Worm (Caenorhabditis elegans) whole organism, young adult: ENCODE data around the gene dgk-2.

Source experiments
- F10E7.11 ChIP-seq: sonication (generic microtip); optimal IDR thresholded peaks from 2 replicates; lab custom pipeline; 2017; ENCODE audit warnings: mild to moderate bottlenecking, missing genetic modification characterization, moderate library complexity, missing compliant biosample characterization
- F33H1.4 ChIP-seq: fragments of 200-800 bp; sonication (Bioruptor generic); IDR thresholded peaks from 2 replicates; pipeline ENCODE4 v1.3.6; 2022; ENCODE audit warnings: missing genetic modification reagents, missing genetic modification characterization, missing compliant biosample characterization
- F37B4.10 ChIP-seq: fragments of 200-800 bp; sonication (Bioruptor generic); IDR thresholded peaks from 2 replicates; pipeline ENCODE4 v1.3.6; 2022; ENCODE audit warnings: missing genetic modification characterization, missing compliant biosample characterization
- F39B2.1 ChIP-seq: fragments of 200-800 bp; sonication (Bioruptor generic); IDR thresholded peaks from 2 replicates; pipeline ENCODE4 v1.3.6; 2022; ENCODE audit warnings: missing genetic modification reagents, missing genetic modification characterization, missing compliant biosample characterization
- K12H6.12 ChIP-seq: fragments of 200-800 bp; sonication (Bioruptor generic); optimal IDR thresholded peaks from 2 replicates; lab custom pipeline; 2018; ENCODE audit warnings: mild to moderate bottlenecking, missing genetic modification characterization, missing compliant biosample characterization
- T26A5.8 ChIP-seq: sonication (generic microtip); optimal IDR thresholded peaks from 2 replicates; lab custom pipeline; 2016; ENCODE audit warnings: missing genetic modification characterization, missing compliant biosample characterization
- Y53G8AR.9 ChIP-seq: fragments of 200-800 bp; sonication (Bioruptor generic); conservative IDR thresholded peaks from 2 replicates; pipeline ENCODE4 v1.3.6; 2022; ENCODE audit warnings: missing genetic modification reagents, missing genetic modification characterization, missing compliant biosample characterization
- akir-1 ChIP-seq: fragments of 200-800 bp; sonication (Bioruptor generic); optimal IDR thresholded peaks from 2 replicates; lab custom pipeline; 2018; ENCODE audit warnings: mild to moderate bottlenecking, missing genetic modification characterization, moderate library complexity, missing compliant biosample characterization
- ama-1 ChIP-seq, 3 experiments: fragments of 150-350 bp in 1 of 3; sonication (generic microtip) in 2 of 3; optimal IDR thresholded peaks; 2 replicates each; lab custom pipeline; 2014 to 2018; ENCODE audit warnings: missing biosample characterization in 2 of 3, missing genetic modification characterization in 2 of 3, missing genetic modification reagents in 2 of 3
- attf-3 ChIP-seq: fragments of 200-800 bp; sonication (Bioruptor generic); conservative IDR thresholded peaks from 2 replicates; pipeline ENCODE4 v1.3.6; 2022; ENCODE audit warnings: missing genetic modification reagents, missing genetic modification characterization, missing compliant biosample characterization
- attf-5 ChIP-seq: fragments of 200-800 bp; sonication (Bioruptor generic); optimal IDR thresholded peaks from 2 replicates; lab custom pipeline; 2018; ENCODE audit warnings: mild to moderate bottlenecking, missing genetic modification characterization, missing compliant biosample characterization
- attf-6 ChIP-seq: fragments of 200-800 bp; sonication (Bioruptor generic); IDR thresholded peaks from 2 replicates; pipeline ENCODE4 v1.3.6; 2022; ENCODE audit warnings: missing genetic modification reagents, missing genetic modification characterization, missing compliant biosample characterization
- bed-2 ChIP-seq: fragments of 200-800 bp; sonication (Bioruptor generic); IDR thresholded peaks from 2 replicates; pipeline ENCODE4 v1.3.6; 2022; ENCODE audit warnings: missing genetic modification reagents, missing genetic modification characterization, missing compliant biosample characterization
- ccch-3 ChIP-seq: fragments of 200-800 bp; sonication (Bioruptor generic); optimal IDR thresholded peaks from 2 replicates; lab custom pipeline; 2018; ENCODE audit warnings: mild to moderate bottlenecking, missing genetic modification characterization, missing compliant biosample characterization
- cebp-2 ChIP-seq: fragments of 200-800 bp; sonication (Bioruptor generic); IDR thresholded peaks from 2 replicates; pipeline ENCODE4 v1.3.6; 2022; ENCODE audit warnings: missing genetic modification characterization, missing compliant biosample characterization
- ceh-40 ChIP-seq: fragments of 200-800 bp; sonication (Bioruptor generic); IDR thresholded peaks from 2 replicates; pipeline ENCODE4 v1.3.6; 2022; ENCODE audit warnings: missing genetic modification characterization, missing compliant biosample characterization
- dox-1 ChIP-seq: fragments of 200-800 bp; sonication (Bioruptor generic); IDR thresholded peaks from 2 replicates; pipeline ENCODE4 v1.3.6; 2022; ENCODE audit warnings: missing genetic modification reagents, missing genetic modification characterization, missing compliant biosample characterization
- dpff-1 ChIP-seq: sonication (generic microtip); optimal IDR thresholded peaks from 2 replicates; lab custom pipeline; 2017; ENCODE audit warnings: mild to moderate bottlenecking, missing genetic modification characterization, missing compliant biosample characterization
- dpl-1 ChIP-seq: fragments of 150-350 bp; optimal IDR thresholded peaks from 2 replicates; lab custom pipeline; 2014; ENCODE audit warnings: missing biosample characterization, missing genetic modification reagents, missing genetic modification characterization
- fkh-3 ChIP-seq: sonication (generic microtip); optimal IDR thresholded peaks from 2 replicates; lab custom pipeline; 2016; ENCODE audit warnings: mild to moderate bottlenecking, missing genetic modification characterization, missing compliant biosample characterization
- gei-17 ChIP-seq: fragments of 200-800 bp; sonication (Bioruptor generic); optimal IDR thresholded peaks from 2 replicates; lab custom pipeline; 2018; ENCODE audit warnings: mild to moderate bottlenecking, missing genetic modification characterization, missing compliant biosample characterization
- him-1 ChIP-seq: sonication (generic microtip); optimal IDR thresholded peaks from 2 replicates; lab custom pipeline; 2016; ENCODE audit warnings: missing genotype, missing genetic modification reagents, missing genetic modification characterization, missing compliant biosample characterization
- hlh-26 ChIP-seq: fragments of 200-800 bp; sonication (Bioruptor generic); conservative IDR thresholded peaks from 2 replicates; pipeline ENCODE4 v1.3.6; 2022; ENCODE audit warnings: missing genetic modification reagents, missing genetic modification characterization, missing compliant biosample characterization
- hrde-1 ChIP-seq: sonication (generic microtip); optimal IDR thresholded peaks from 2 replicates; lab custom pipeline; 2016; ENCODE audit warnings: missing genetic modification characterization, mild to moderate bottlenecking, missing compliant biosample characterization, moderate library complexity, missing genotype, missing genetic modification reagents, borderline replicate concordance
- let-526 ChIP-seq: fragments of 200-800 bp; sonication (Bioruptor generic); IDR thresholded peaks from 2 replicates; pipeline ENCODE4 v1.3.6; 2022; ENCODE audit warnings: missing genetic modification reagents, missing genetic modification characterization, missing compliant biosample characterization
- let-607 ChIP-seq, 2 experiments: fragments of 200-800 bp in 1 of 2; sonication (Bioruptor generic) in 1 of 2; sonication (generic microtip) in 1 of 2; optimal IDR thresholded peaks; 2 replicates each; lab custom pipeline; 2016 to 2018; ENCODE audit warnings: mild to moderate bottlenecking in 2 of 2, missing compliant biosample characterization in 2 of 2, missing genetic modification characterization in 2 of 2, moderate library complexity in 2 of 2, missing genotype in 1 of 2
- lin-35 ChIP-seq, 3 experiments: fragments of 150-350 bp in 2 of 3; sonication (generic microtip) in 1 of 3; optimal IDR thresholded peaks; 2 replicates each; lab custom pipeline; 2014 to 2018; ENCODE audit warnings: missing biosample characterization in 3 of 3, missing genetic modification characterization in 3 of 3, missing genetic modification reagents in 3 of 3
- lin-54 ChIP-seq: fragments of 200-800 bp; sonication (Bioruptor generic); optimal IDR thresholded peaks from 2 replicates; lab custom pipeline; 2018; ENCODE audit warnings: mild to moderate bottlenecking, missing genetic modification characterization, missing compliant biosample characterization
- lir-1 ChIP-seq: fragments of 200-800 bp; sonication (Bioruptor generic); conservative IDR thresholded peaks from 2 replicates; pipeline ENCODE4 v1.3.6; 2022; ENCODE audit warnings: missing genetic modification reagents, missing genetic modification characterization, missing compliant biosample characterization
- lsl-1 ChIP-seq: fragments of 200-800 bp; sonication (Bioruptor generic); optimal IDR thresholded peaks from 2 replicates; lab custom pipeline; 2018; ENCODE audit warnings: mild to moderate bottlenecking, missing genetic modification characterization, moderate library complexity, missing compliant biosample characterization
- lsy-27 ChIP-seq: sonication (generic microtip); optimal IDR thresholded peaks from 2 replicates; lab custom pipeline; 2017; ENCODE audit warnings: missing genetic modification characterization, mild to moderate bottlenecking, missing compliant biosample characterization, antibody characterized with exemption, missing genotype, borderline replicate concordance; ENCODE audit not compliant: insufficient read depth
- madf-8 ChIP-seq: fragments of 200-800 bp; sonication (Bioruptor generic); conservative IDR thresholded peaks from 2 replicates; pipeline ENCODE4 v1.3.6; 2022; ENCODE audit warnings: missing genetic modification reagents, missing genetic modification characterization, missing compliant biosample characterization
- mel-28 ChIP-seq: sonication (generic microtip); optimal IDR thresholded peaks from 2 replicates; lab custom pipeline; 2016; ENCODE audit warnings: borderline replicate concordance, mild to moderate bottlenecking, missing genetic modification characterization, missing compliant biosample characterization
- mxl-1 ChIP-seq: sonication (generic microtip); optimal IDR thresholded peaks from 2 replicates; lab custom pipeline; 2016; ENCODE audit warnings: missing genetic modification characterization, missing compliant biosample characterization
- nfyb-1 ChIP-seq: fragments of 200-800 bp; sonication (Bioruptor generic); IDR thresholded peaks from 2 replicates; pipeline ENCODE4 v1.3.6; 2022; ENCODE audit warnings: missing genetic modification reagents, missing genetic modification characterization, missing compliant biosample characterization
- pbrm-1 ChIP-seq: fragments of 200-800 bp; sonication (Bioruptor generic); IDR thresholded peaks from 2 replicates; pipeline ENCODE4 v1.3.6; 2022; ENCODE audit warnings: missing genetic modification reagents, missing genetic modification characterization, missing compliant biosample characterization
- rec-8 ChIP-seq, 2 experiments: sonication (generic microtip); optimal IDR thresholded peaks; 2 replicates each; lab custom pipeline; 2016; ENCODE audit warnings: mild to moderate bottlenecking in 2 of 2, missing genetic modification characterization in 2 of 2, missing genetic modification reagents in 2 of 2, missing genotype in 2 of 2, missing biosample characterization in 1 of 2, missing compliant biosample characterization in 1 of 2, moderate library complexity in 1 of 2
- rpc-1 ChIP-seq, 2 experiments: fragments of 150-350 bp in 1 of 2; sonication (generic microtip) in 1 of 2; optimal IDR thresholded peaks; 2 replicates each; lab custom pipeline; 2014 to 2018; ENCODE audit warnings: missing biosample characterization in 1 of 2, missing genetic modification characterization in 1 of 2, missing genetic modification reagents in 1 of 2, missing genotype in 1 of 2
- sea-2 ChIP-seq: fragments of 200-800 bp; sonication (Bioruptor generic); IDR thresholded peaks from 2 replicates; pipeline ENCODE4 v1.3.6; 2022; ENCODE audit warnings: missing genetic modification characterization, missing compliant biosample characterization
- snpc-1.3 ChIP-seq: sonication (generic microtip); optimal IDR thresholded peaks from 2 replicates; lab custom pipeline; 2017; ENCODE audit warnings: missing genetic modification characterization, mild to moderate bottlenecking, missing compliant biosample characterization, antibody characterized with exemption, moderate library complexity, missing genotype, missing genetic modification reagents; ENCODE audit not compliant: insufficient read depth
- somi-1 ChIP-seq: fragments of 200-800 bp; sonication (Bioruptor generic); optimal IDR thresholded peaks from 2 replicates; lab custom pipeline; 2018; ENCODE audit warnings: mild to moderate bottlenecking, missing genetic modification characterization, missing compliant biosample characterization
- tbx-9 ChIP-seq: sonication (generic microtip); optimal IDR thresholded peaks from 2 replicates; lab custom pipeline; 2016; ENCODE audit warnings: borderline replicate concordance, missing genetic modification characterization, inconsistent platforms, missing compliant biosample characterization
- xnd-1 ChIP-seq: sonication (generic microtip); optimal IDR thresholded peaks from 2 replicates; lab custom pipeline; 2016; ENCODE audit warnings: missing genotype, missing genetic modification reagents, missing genetic modification characterization, missing compliant biosample characterization
- ztf-18 ChIP-seq: sonication (generic microtip); optimal IDR thresholded peaks from 2 replicates; lab custom pipeline; 2016; ENCODE audit warnings: missing genotype, mild to moderate bottlenecking, missing genetic modification characterization, missing compliant biosample characterization
- ztf-22 ChIP-seq: fragments of 200-800 bp; sonication (Bioruptor generic); optimal IDR thresholded peaks from 2 replicates; lab custom pipeline; 2018; ENCODE audit warnings: mild to moderate bottlenecking, missing genetic modification characterization, moderate library complexity, missing compliant biosample characterization
- ztf-3 ChIP-seq: fragments of 200-800 bp; sonication (Bioruptor generic); optimal IDR thresholded peaks from 2 replicates; lab custom pipeline; 2018; ENCODE audit warnings: mild to moderate bottlenecking, missing genetic modification characterization, missing compliant biosample characterization

dgk-2 gene

ce11 chrX:4532160-4532741 is 28.1 kb upstream of the dgk-2 start, which contains the start of gene nhr-35 (continued):
- peak; percentile 80 for TF ChIP-seq somi-1
- no peak for TF ChIP-seq dpff-1 (tag; lab: Kevin White, UChicago)
- no peak for TF ChIP-seq xnd-1 (tag; lab: Kevin White, UChicago)
- no peak for TF ChIP-seq mxl-1 (tag; lab: Kevin White, UChicago)
- no peak for TF ChIP-seq cebp-2 (GFP tag; lab: Robert Waterston, UW)
- TF ChIP-seq fkh-3 (tag; lab: Kevin White, UChicago), result no peak
- TF ChIP-seq lin-35 (GFP tag; optimal IDR thresholded peaks at IDR 0.05; lab: Kevin White, UChicago), result no peak
- no peak for TF ChIP-seq Y53G8AR.9 (GFP tag; lab: Robert Waterston, UW)
- no peak for TF ChIP-seq rpc-1 (optimal IDR thresholded peaks at IDR 0.05; lab: Kevin White, UChicago)
- no peak for TF ChIP-seq rpc-1 (tag; optimal IDR thresholded peaks at IDR 0.05; lab: Kevin White, UChicago)
- TF ChIP-seq dpl-1 (GFP tag; lab: Kevin White, UChicago), result no peak
- peak; percentile 40; the same call in 1 of the 2 replicates for TF ChIP-seq lir-1 (GFP tag; lab: Robert Waterston, UW)
- TF ChIP-seq rec-8 (tag; optimal IDR thresholded peaks at IDR 0.05; lab: Kevin White, UChicago), result no peak
- TF ChIP-seq snpc-1.3 (tag; lab: Kevin White, UChicago), result no peak
- no peak for TF ChIP-seq madf-8 (GFP tag; lab: Robert Waterston, UW)
- TF ChIP-seq tbx-9 (tag; lab: Kevin White, UChicago), result no peak
- no peak for TF ChIP-seq lsy-27 (tag; lab: Kevin White, UChicago)
- TF ChIP-seq F33H1.4, result no peak
- no peak for TF ChIP-seq him-1 (tag; lab: Kevin White, UChicago)
- no peak for TF ChIP-seq ccch-3 (GFP tag; lab: Kevin White, UChicago)
- TF ChIP-seq let-607 (tag; optimal IDR thresholded peaks at IDR 0.05; lab: Kevin White, UChicago), result peak; percentile 84
- TF ChIP-seq gei-17 (GFP tag; lab: Kevin White, UChicago), result peak; percentile 33
- no peak for TF ChIP-seq akir-1 (GFP tag; lab: Kevin White, UChicago)
- TF ChIP-seq ztf-3 (GFP tag; lab: Kevin White, UChicago), result peak; percentile 26
- peak; percentile 63 for TF ChIP-seq attf-5 (GFP tag; lab: Kevin White, UChicago)
- TF ChIP-seq let-526, result peak; percentile 69; the same call in 1 of the 2 replicates
- no peak for TF ChIP-seq ama-1 (optimal IDR thresholded peaks at IDR 0.05; lab: Kevin White, UChicago)
- TF ChIP-seq ama-1 (GFP tag; optimal IDR thresholded peaks at IDR 0.05; lab: Kevin White, UChicago), result no peak
- TF ChIP-seq hrde-1 (tag; lab: Kevin White, UChicago), result no peak
- peak; percentile 86 for TF ChIP-seq ztf-22
- TF ChIP-seq K12H6.12, result peak; percentile 29
- no peak for TF ChIP-seq F10E7.11 (tag; lab: Kevin White, UChicago)
- no peak for TF ChIP-seq T26A5.8 (tag; lab: Kevin White, UChicago)
- TF ChIP-seq dox-1 (GFP tag; lab: Robert Waterston, UW), result peak; percentile 88
- TF ChIP-seq nfyb-1, result peak; percentile 82
- TF ChIP-seq attf-6 (GFP tag; lab: Robert Waterston, UW), result no peak
- no peak for TF ChIP-seq hlh-26 (GFP tag; lab: Robert Waterston, UW)
- no peak for TF ChIP-seq sea-2 (GFP tag; lab: Robert Waterston, UW)
- no peak for TF ChIP-seq ceh-40 (GFP tag; lab: Robert Waterston, UW)
- TF ChIP-seq mel-28, result no peak
- TF ChIP-seq ztf-18 (tag; lab: Kevin White, UChicago), result no peak
- no peak for TF ChIP-seq bed-2 (GFP tag; lab: Robert Waterston, UW)
- TF ChIP-seq lin-54 (GFP tag; lab: Kevin White, UChicago), result peak; percentile 27
- no peak for TF ChIP-seq lsl-1 (GFP tag; lab: Kevin White, UChicago)
- TF ChIP-seq F37B4.10, result no peak
- TF ChIP-seq pbrm-1 (GFP tag; lab: Robert Waterston, UW), result 0 out of 2 replicates have a peak, but pooled peaks have one; percentile 26
- TF ChIP-seq attf-3 (GFP tag; lab: Robert Waterston, UW), result no peak
- no peak for TF ChIP-seq F39B2.1 (GFP tag; lab: Robert Waterston, UW)
